Fruit fly (Drosophila melanogaster) whole organism, wandering third instar larva: Measurements from ENCODE around the gene Ire1.

ENCODE experiments used
- OdsH ChIP-seq: fragments of 200-800 bp; sonication (Bioruptor generic); optimal IDR thresholded peaks from 2 replicates; lab custom pipeline; 2016; ENCODE audit warnings: missing biosample characterization, mild to moderate bottlenecking, missing genetic modification characterization
- h ChIP-seq: fragments of 200-800 bp; sonication (Bioruptor generic); optimal IDR thresholded peaks from 3 replicates; lab custom pipeline; 2016; ENCODE audit warnings: missing biosample characterization, mild to moderate bottlenecking, missing genetic modification characterization
- lola ChIP-seq: fragments of >200 bp; optimal IDR thresholded peaks from 2 replicates; lab custom pipeline; 2017; ENCODE audit warnings: missing biosample characterization, missing genetic modification characterization

DNA sequence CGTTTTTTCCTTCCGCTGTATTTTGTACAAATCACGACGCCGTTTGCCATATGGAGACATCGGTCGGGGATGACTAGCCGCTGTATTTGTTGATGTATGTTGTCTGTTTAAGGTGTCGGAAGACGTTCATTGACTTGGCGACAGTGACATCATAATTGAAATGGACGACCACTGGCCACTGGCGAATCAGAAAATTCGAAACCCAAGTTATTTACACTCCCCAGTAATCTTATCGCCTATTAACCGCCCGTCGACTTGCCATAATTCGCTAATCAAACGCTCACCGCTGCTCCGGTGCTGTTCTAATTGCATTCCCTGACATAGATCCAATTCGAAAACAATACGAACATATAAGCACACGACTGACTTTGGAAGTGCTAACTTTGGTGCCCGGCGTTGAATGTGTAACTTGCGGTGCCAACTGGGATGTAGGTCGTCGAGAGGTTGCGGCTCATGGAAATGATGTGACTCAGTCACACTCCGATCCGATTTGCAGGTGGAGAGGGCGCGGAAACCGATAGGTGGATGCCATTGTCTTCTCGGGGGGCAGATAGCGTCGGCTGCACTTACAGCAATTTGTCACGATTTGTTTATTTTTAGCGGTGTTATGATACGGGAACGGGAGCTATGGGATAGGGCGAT, 48.6 kb upstream of the Ire1 start:
- TF ChIP-seq OdsH (GFP tag; lab: Kevin White, UChicago): no peak
- no peak for TF ChIP-seq h (GFP tag; lab: Kevin White, UChicago)
- no peak for TF ChIP-seq lola (GFP tag; lab: Kevin White, UChicago)
